Worm (Caenorhabditis elegans) whole organism, late embryonic: ENCODE results near the gene set-30.
A peak's percentile ranks its signal among the peaks of the same experiment; 100 is the strongest.

ENCODE experiments used
- C08G9.2 ChIP-seq: sonication (generic microtip); optimal IDR thresholded peaks from 2 replicates; lab custom pipeline; 2016; ENCODE audit warnings: mild to moderate bottlenecking, missing genetic modification characterization, moderate library complexity, missing compliant biosample characterization
- F13H6.1 ChIP-seq: sonication (generic microtip); optimal IDR thresholded peaks from 2 replicates; lab custom pipeline; 2016; ENCODE audit warnings: missing genetic modification characterization, missing compliant biosample characterization
- K02D7.2 ChIP-seq: sonication (generic microtip); optimal IDR thresholded peaks from 2 replicates; lab custom pipeline; 2017; ENCODE audit warnings: mild to moderate bottlenecking, missing genetic modification characterization, missing compliant biosample characterization
- ahr-1 ChIP-seq: sonication (generic microtip); optimal IDR thresholded peaks from 2 replicates; lab custom pipeline; 2016; ENCODE audit warnings: missing genetic modification characterization, missing compliant biosample characterization
- ama-1 ChIP-seq: fragments of 150-350 bp; optimal IDR thresholded peaks from 2 replicates; lab custom pipeline; 2014
- ceh-14 ChIP-seq: sonication (generic microtip); optimal IDR thresholded peaks from 2 replicates; lab custom pipeline; 2016; ENCODE audit warnings: missing genotype, missing genetic modification characterization, missing compliant biosample characterization
- ceh-18 ChIP-seq: sonication (generic microtip); optimal IDR thresholded peaks from 2 replicates; lab custom pipeline; 2016; ENCODE audit warnings: missing genetic modification characterization, missing compliant biosample characterization
- ceh-2 ChIP-seq: sonication (generic microtip); optimal IDR thresholded peaks from 2 replicates; lab custom pipeline; 2016; ENCODE audit warnings: missing genotype, missing genetic modification characterization, missing compliant biosample characterization
- ceh-22 ChIP-seq: sonication (generic microtip); optimal IDR thresholded peaks from 2 replicates; lab custom pipeline; 2017; ENCODE audit warnings: missing biosample characterization, missing genetic modification characterization
- ceh-30 ChIP-seq: fragments of 150-350 bp; optimal IDR thresholded peaks from 2 replicates; lab custom pipeline; 2014; ENCODE audit warnings: missing biosample characterization, missing genetic modification characterization
- ceh-31 ChIP-seq: sonication (generic microtip); optimal IDR thresholded peaks from 2 replicates; lab custom pipeline; 2016; ENCODE audit warnings: missing genetic modification characterization, missing compliant biosample characterization
- ceh-34 ChIP-seq: sonication (generic microtip); optimal IDR thresholded peaks from 2 replicates; lab custom pipeline; 2016; ENCODE audit warnings: mild to moderate bottlenecking, missing genetic modification characterization, missing compliant biosample characterization
- ceh-45 ChIP-seq: fragments of 200-800 bp; sonication (Bioruptor generic); IDR thresholded peaks from 2 replicates; pipeline ENCODE4 v1.3.6; 2022; ENCODE audit warnings: missing genetic modification reagents, missing genetic modification characterization, missing compliant biosample characterization
- ceh-48 ChIP-seq: sonication (generic microtip); optimal IDR thresholded peaks from 2 replicates; lab custom pipeline; 2016; ENCODE audit warnings: missing genetic modification characterization, inconsistent platforms, missing compliant biosample characterization
- ceh-6 ChIP-seq: fragments of 200-800 bp; sonication (Bioruptor generic); optimal IDR thresholded peaks from 2 replicates; lab custom pipeline; 2018; ENCODE audit warnings: mild to moderate bottlenecking, missing genetic modification characterization, missing compliant biosample characterization
- ceh-9 ChIP-seq: sonication (generic microtip); optimal IDR thresholded peaks from 2 replicates; lab custom pipeline; 2016; ENCODE audit warnings: mild to moderate bottlenecking, missing genetic modification characterization, inconsistent platforms, missing compliant biosample characterization
- che-1 ChIP-seq: sonication (generic microtip); optimal IDR thresholded peaks from 2 replicates; lab custom pipeline; 2016; ENCODE audit warnings: mild to moderate bottlenecking, missing genetic modification characterization, missing compliant biosample characterization
- elt-2 ChIP-seq: sonication (generic microtip); optimal IDR thresholded peaks from 2 replicates; lab custom pipeline; 2016; ENCODE audit warnings: missing genetic modification reagents, missing genetic modification characterization, missing compliant biosample characterization
- elt-4 ChIP-seq: sonication (generic microtip); optimal IDR thresholded peaks from 2 replicates; lab custom pipeline; 2016; ENCODE audit warnings: missing genetic modification characterization, missing compliant biosample characterization
- ets-4 ChIP-seq: sonication (generic microtip); optimal IDR thresholded peaks from 2 replicates; lab custom pipeline; 2016; ENCODE audit warnings: missing genetic modification characterization, missing compliant biosample characterization
- fax-1 ChIP-seq: sonication (generic microtip); optimal IDR thresholded peaks from 2 replicates; lab custom pipeline; 2016; ENCODE audit warnings: missing genotype, missing genetic modification characterization, missing compliant biosample characterization
- hlh-30 ChIP-seq: sonication (generic microtip); optimal IDR thresholded peaks from 2 replicates; lab custom pipeline; 2017; ENCODE audit warnings: antibody characterized with exemption, missing genetic modification characterization, missing compliant biosample characterization; ENCODE audit not compliant: insufficient read depth
- hlh-6 ChIP-seq: sonication (generic microtip); optimal IDR thresholded peaks from 2 replicates; lab custom pipeline; 2016; ENCODE audit warnings: missing genotype, missing genetic modification characterization, missing compliant biosample characterization
- hlh-8 ChIP-seq: sonication (generic microtip); optimal IDR thresholded peaks from 2 replicates; lab custom pipeline; 2016; ENCODE audit warnings: missing genotype, missing genetic modification characterization, missing compliant biosample characterization
- lin-11 ChIP-seq: fragments of 200-800 bp; sonication (Bioruptor generic); optimal IDR thresholded peaks from 2 replicates; lab custom pipeline; 2018; ENCODE audit warnings: mild to moderate bottlenecking, missing genetic modification characterization, missing compliant biosample characterization
- madf-2 ChIP-seq: sonication (generic microtip); optimal IDR thresholded peaks from 2 replicates; lab custom pipeline; 2017; ENCODE audit warnings: missing genetic modification characterization, missing compliant biosample characterization
- nfya-1 ChIP-seq: sonication (generic microtip); optimal IDR thresholded peaks from 2 replicates; lab custom pipeline; 2017; ENCODE audit warnings: missing genetic modification characterization, mild to moderate bottlenecking, missing compliant biosample characterization, antibody characterized with exemption, moderate library complexity
- nhr-11 ChIP-seq: fragments of 150-350 bp; optimal IDR thresholded peaks from 2 replicates; lab custom pipeline; 2014; ENCODE audit warnings: missing biosample characterization, missing genetic modification characterization
- odd-2 ChIP-seq: sonication (generic microtip); optimal IDR thresholded peaks from 2 replicates; lab custom pipeline; 2017; ENCODE audit warnings: antibody characterized with exemption, mild to moderate bottlenecking, missing genetic modification characterization, missing compliant biosample characterization
- pat-9 ChIP-seq: fragments of 200-800 bp; sonication (Bioruptor generic); optimal IDR thresholded peaks from 2 replicates; lab custom pipeline; 2018; ENCODE audit warnings: mild to moderate bottlenecking, missing genetic modification characterization, moderate library complexity, missing compliant biosample characterization
- pax-1 ChIP-seq: fragments of 150-350 bp; optimal IDR thresholded peaks from 2 replicates; lab custom pipeline; 2014; ENCODE audit warnings: missing biosample characterization, missing genetic modification characterization
- ref-2 ChIP-seq: sonication (generic microtip); optimal IDR thresholded peaks from 2 replicates; lab custom pipeline; 2016; ENCODE audit warnings: missing genetic modification characterization, missing compliant biosample characterization
- rnt-1 ChIP-seq: sonication (generic microtip); optimal IDR thresholded peaks from 2 replicates; lab custom pipeline; 2016; ENCODE audit warnings: missing genetic modification characterization, missing compliant biosample characterization
- sdc-2 ChIP-seq: sonication (generic microtip); optimal IDR thresholded peaks from 2 replicates; lab custom pipeline; 2016; ENCODE audit warnings: missing genotype, missing genetic modification characterization, missing compliant biosample characterization
- sox-2 ChIP-seq: fragments of 200-800 bp; sonication (Bioruptor generic); IDR thresholded peaks from 2 replicates; pipeline ENCODE4 v1.3.6; 2022; ENCODE audit warnings: missing genetic modification reagents, missing genetic modification characterization, missing compliant biosample characterization
- syd-9 ChIP-seq: sonication (generic microtip); optimal IDR thresholded peaks from 2 replicates; lab custom pipeline; 2016; ENCODE audit warnings: mild to moderate bottlenecking, missing genetic modification characterization, moderate library complexity, missing compliant biosample characterization
- tbx-2 ChIP-seq: sonication (generic microtip); optimal IDR thresholded peaks from 2 replicates; lab custom pipeline; 2016; ENCODE audit warnings: missing genetic modification characterization, missing compliant biosample characterization
- tbx-7 ChIP-seq: sonication (generic microtip); optimal IDR thresholded peaks from 2 replicates; lab custom pipeline; 2016; ENCODE audit warnings: missing genotype, missing genetic modification characterization, missing compliant biosample characterization
- unc-3 ChIP-seq, 2 experiments: fragments of 200-800 bp in 1 of 2; sonication (Bioruptor generic) in 1 of 2; sonication (generic microtip) in 1 of 2; conservative IDR thresholded peaks in 1 of 2; optimal IDR thresholded peaks in 1 of 2; 2 replicates each; pipeline versions ENCODE4 v1.3.6 to Lab custom; 2016 to 2022; ENCODE audit warnings: missing compliant biosample characterization in 2 of 2, missing genetic modification characterization in 2 of 2, missing genetic modification reagents in 1 of 2
- unc-55 ChIP-seq: sonication (generic microtip); optimal IDR thresholded peaks from 2 replicates; lab custom pipeline; 2017; ENCODE audit warnings: missing biosample characterization, missing genetic modification reagents, missing genetic modification characterization
- unc-86 ChIP-seq: sonication (generic microtip); optimal IDR thresholded peaks from 2 replicates; lab custom pipeline; 2016; ENCODE audit warnings: missing genetic modification characterization, missing compliant biosample characterization

The set-30 gene

ce11 chrX:4998875-4999274 lies at the start of gene set-30:
Gene set-30, plus strand, starts transcription at chrX:4999270.
- TF ChIP-seq tbx-2 (no peak), hlh-6 (tag; lab: Kevin White, UChicago) (peak; percentile 26), ceh-34 (peak; percentile 7), sdc-2 (tag; lab: Kevin White, UChicago) (peak; percentile 38), ceh-9 (tag; lab: Kevin White, UChicago) (no peak), hlh-8 (tag; lab: Kevin White, UChicago) (no peak), fax-1 (tag; lab: Kevin White, UChicago) (no peak)
- TF ChIP-seq, all 69 proteins: peak for 3

- TF ChIP-seq unc-86 (tag; lab: Kevin White, UChicago): no peak
- TF ChIP-seq nfya-1 (tag; lab: Kevin White, UChicago): peak; percentile 30
- TF ChIP-seq unc-55 (GFP tag; lab: Kevin White, UChicago): peak; percentile 50
- TF ChIP-seq rnt-1 (tag; lab: Kevin White, UChicago): peak; percentile 81
- TF ChIP-seq ceh-34: peak; percentile 25
- no peak for TF ChIP-seq sox-2 (GFP tag; lab: Robert Waterston, UW)
- TF ChIP-seq tbx-2: peak; percentile 53
- TF ChIP-seq nhr-11 (tag; lab: Kevin White, UChicago): peak; percentile 24
- no peak for TF ChIP-seq ceh-30 (tag; lab: Kevin White, UChicago)
- no peak for TF ChIP-seq hlh-30 (tag; lab: Kevin White, UChicago)
- peak; percentile 51 for TF ChIP-seq F13H6.1 (tag; lab: Kevin White, UChicago)
- TF ChIP-seq pax-1 (tag; lab: Kevin White, UChicago): no peak
- peak; percentile 10 for TF ChIP-seq hlh-6 (tag; lab: Kevin White, UChicago)
- peak; percentile 93 for TF ChIP-seq ceh-18
- peak; percentile 26 for TF ChIP-seq C08G9.2 (tag; lab: Kevin White, UChicago)
- TF ChIP-seq sdc-2 (tag; lab: Kevin White, UChicago): peak; percentile 1
- peak; percentile 13 for TF ChIP-seq ceh-31 (tag; lab: Kevin White, UChicago)
- peak; percentile 59 for TF ChIP-seq pat-9 (tag; lab: Kevin White, UChicago)
- TF ChIP-seq, all 69 proteins: peak for 13
Measured at ce11 chrX:4957259-4957658, 41.8 kb upstream of the set-30 start, which contains the start of gene M03F4.4. Gene M03F4.4, minus strand, starts transcription at chrX:4957418.

- no peak for TF ChIP-seq unc-86 (tag; lab: Kevin White, UChicago)
- no peak for TF ChIP-seq ceh-22 (tag; lab: Kevin White, UChicago)
- no peak for TF ChIP-seq ceh-45 (GFP tag; lab: Robert Waterston, UW)
- TF ChIP-seq ceh-14 (tag; lab: Kevin White, UChicago): no peak
- no peak for TF ChIP-seq ceh-31 (tag; lab: Kevin White, UChicago)
- TF ChIP-seq tbx-7 (tag; lab: Kevin White, UChicago): no peak
- TF ChIP-seq ceh-6: no peak
- no peak for TF ChIP-seq tbx-2
- no peak for TF ChIP-seq syd-9 (tag; lab: Kevin White, UChicago)
- TF ChIP-seq lin-11 (tag; lab: Kevin White, UChicago): no peak
Measured at ce11 chrX:4958986-4959385, 40.1 kb upstream of the set-30 start.

- TF ChIP-seq nfya-1 (tag; lab: Kevin White, UChicago): peak; percentile 7
- TF ChIP-seq ceh-34: no peak
- TF ChIP-seq ceh-31 (tag; lab: Kevin White, UChicago): no peak
- no peak for TF ChIP-seq madf-2
- TF ChIP-seq che-1 (tag; lab: Kevin White, UChicago): no peak
- TF ChIP-seq ahr-1 (tag; lab: Kevin White, UChicago): no peak
- TF ChIP-seq tbx-7 (tag; lab: Kevin White, UChicago): no peak
Measured at ce11 chrX:4959440-4959839, 39.6 kb upstream of the set-30 start.

ce11 chrX:4960422-4960821 lies 38.6 kb upstream of the set-30 start, which contains the start of gene act-4:
Gene act-4, plus strand, starts transcription at chrX:4960621.
- peak; percentile 43 for TF ChIP-seq hlh-30 (tag; lab: Kevin White, UChicago)
- TF ChIP-seq hlh-8 (tag; lab: Kevin White, UChicago): peak; percentile 3
- no peak for TF ChIP-seq unc-3 (GFP tag; conservative IDR thresholded peaks at IDR 0.05; lab: Robert Waterston, UW)
- no peak for TF ChIP-seq unc-3 (tag; optimal IDR thresholded peaks at IDR 0.05; lab: Kevin White, UChicago)
- peak; percentile 2 for TF ChIP-seq ceh-2
- TF ChIP-seq ceh-18: peak; percentile 49
- TF ChIP-seq ceh-34: peak; percentile 56
- TF ChIP-seq ceh-14 (tag; lab: Kevin White, UChicago): peak; percentile 11
- TF ChIP-seq elt-4 (tag; lab: Kevin White, UChicago): peak; percentile 13
- TF ChIP-seq elt-2 (tag; lab: Kevin White, UChicago): no peak
- TF ChIP-seq ref-2 (tag; lab: Kevin White, UChicago): peak; percentile 39
- TF ChIP-seq odd-2 (tag; lab: Kevin White, UChicago): no peak
- TF ChIP-seq rnt-1 (tag; lab: Kevin White, UChicago): peak; percentile 29
- peak; percentile 9 for TF ChIP-seq ceh-48
- no peak for TF ChIP-seq pax-1 (tag; lab: Kevin White, UChicago)
- TF ChIP-seq ama-1: peak; percentile 18
- peak; percentile 49 for TF ChIP-seq C08G9.2 (tag; lab: Kevin White, UChicago)
- no peak for TF ChIP-seq ets-4 (tag; lab: Kevin White, UChicago)
- TF ChIP-seq F13H6.1 (tag; lab: Kevin White, UChicago): peak; percentile 15
- peak; percentile 45 for TF ChIP-seq tbx-2
- no peak for TF ChIP-seq unc-55 (GFP tag; lab: Kevin White, UChicago)
- TF ChIP-seq nfya-1 (tag; lab: Kevin White, UChicago): peak; percentile 100
- peak; percentile 42 for TF ChIP-seq sdc-2 (tag; lab: Kevin White, UChicago)
- TF ChIP-seq K02D7.2 (tag; lab: Kevin White, UChicago): no peak
- peak; percentile 46 for TF ChIP-seq ceh-31 (tag; lab: Kevin White, UChicago)
